Worm (Caenorhabditis elegans): ENCODE results near the gene trm-2A.

trm-2A gene

ce11 chrV:856549-856948 is 48.2 kb upstream of the trm-2A start, which contains the start of gene K09C6.2 (continued):
- no peak for TF ChIP-seq nfyb-1 (GFP tag; IDR thresholded peaks at IDR 0.05)
- no peak for TF ChIP-seq madf-3 (GFP tag; IDR thresholded peaks at IDR 0.05)

ce11 chrV:858841-859456 is 45.8 kb upstream of the trm-2A start:
- no peak for TF ChIP-seq dpl-1 (GFP tag; optimal IDR thresholded peaks at IDR 0.05)
- peak; percentile 86 for TF ChIP-seq snpc-3.4 (tag; optimal IDR thresholded peaks at IDR 0.05)
- 0 out of 2 replicates have a peak, but pooled peaks have one; percentile 36 for TF ChIP-seq egl-44 (GFP tag; IDR thresholded peaks at IDR 0.05)
- TF ChIP-seq mxl-1 (tag; optimal IDR thresholded peaks at IDR 0.05), result peak; percentile 32
- peak; percentile 66; the same call in 1 of the 2 replicates for TF ChIP-seq hsf-1 (GFP tag; IDR thresholded peaks at IDR 0.05)
- TF ChIP-seq lin-54 (GFP tag; optimal IDR thresholded peaks at IDR 0.05), result no peak
- TF ChIP-seq madf-8 (GFP tag; conservative IDR thresholded peaks at IDR 0.05), result peak; percentile 54
- peak; percentile 55 for TF ChIP-seq B0261.1 (tag; optimal IDR thresholded peaks at IDR 0.05)
- TF ChIP-seq ztf-18 (tag; optimal IDR thresholded peaks at IDR 0.05), result peak; percentile 11
- peak; percentile 60 for TF ChIP-seq dox-1 (GFP tag; IDR thresholded peaks at IDR 0.05)
- TF ChIP-seq madf-6 (GFP tag; IDR thresholded peaks at IDR 0.05), result peak; percentile 81
- TF ChIP-seq tbp1 (GFP tag; optimal IDR thresholded peaks at IDR 0.05), result peak; percentile 79
- peak; percentile 56; the same call in 1 of the 2 replicates for TF ChIP-seq D2030.7 (GFP tag; IDR thresholded peaks at IDR 0.05)
- TF ChIP-seq ztf-28 (GFP tag; IDR thresholded peaks at IDR 0.05), result no peak
- peak; percentile 32 for TF ChIP-seq xnd-1 (tag; optimal IDR thresholded peaks at IDR 0.05)
- TF ChIP-seq Y53G8AR.9 (GFP tag; conservative IDR thresholded peaks at IDR 0.05), result 0 out of 2 replicates have a peak, but pooled peaks have one; percentile 51
- peak; percentile 46; the same call in 1 of the 2 replicates for TF ChIP-seq ceh-100 (GFP tag; IDR thresholded peaks at IDR 0.05)
- no peak for TF ChIP-seq F57A8.1 (GFP tag; optimal IDR thresholded peaks at IDR 0.05)
- TF ChIP-seq snpc-1.1 (tag; optimal IDR thresholded peaks at IDR 0.05; ENCODE audit: insufficient read depth), result peak; percentile 90
- TF ChIP-seq Y53F4B.3 (GFP tag; IDR thresholded peaks at IDR 0.05), result no peak
- TF ChIP-seq ccch-3 (GFP tag; optimal IDR thresholded peaks at IDR 0.05), result no peak
- TF ChIP-seq egl-18 (GFP tag; IDR thresholded peaks at IDR 0.05), result 0 out of 2 replicates have a peak, but pooled peaks have one; percentile 43
- no peak for TF ChIP-seq ama-1 (optimal IDR thresholded peaks at IDR 0.05)
- no peak for TF ChIP-seq ama-1 (GFP tag; optimal IDR thresholded peaks at IDR 0.05)
- TF ChIP-seq tbx-9 (tag; optimal IDR thresholded peaks at IDR 0.05; ENCODE audit: borderline replicate concordance), result no peak
- TF ChIP-seq snpc-4 (GFP tag; optimal IDR thresholded peaks at IDR 0.05), result peak; percentile 88
- TF ChIP-seq snpc-4 (tag; optimal IDR thresholded peaks at IDR 0.05), result peak; percentile 89 to 99 (median 93)
- peak; percentile 69 for TF ChIP-seq mcd-1 (GFP tag; IDR thresholded peaks at IDR 0.05)
- TF ChIP-seq rpc-1 (optimal IDR thresholded peaks at IDR 0.05), result peak; percentile 54
- TF ChIP-seq rpc-1 (tag; optimal IDR thresholded peaks at IDR 0.05), result peak; percentile 74
- TF ChIP-seq C06A6.2 (GFP tag; conservative IDR thresholded peaks at IDR 0.05), result no peak
- 0 out of 2 replicates have a peak, but pooled peaks have one; percentile 31 for TF ChIP-seq attf-6 (GFP tag; IDR thresholded peaks at IDR 0.05)
- TF ChIP-seq T26A5.8 (tag; optimal IDR thresholded peaks at IDR 0.05), result no peak
- TF ChIP-seq lsl-1 (GFP tag; optimal IDR thresholded peaks at IDR 0.05), result peak; percentile 7
- TF ChIP-seq nhr-90 (tag; optimal IDR thresholded peaks at IDR 0.05), result no peak
- peak; percentile 98 for TF ChIP-seq hmg-1.2 (GFP tag; IDR thresholded peaks at IDR 0.05)
- 0 out of 2 replicates have a peak, but pooled peaks have one; percentile 67 for TF ChIP-seq hmg-20 (GFP tag; IDR thresholded peaks at IDR 0.05)
- TF ChIP-seq lir-1 (GFP tag; conservative IDR thresholded peaks at IDR 0.05), result no peak
- TF ChIP-seq K11D2.4 (GFP tag; IDR thresholded peaks at IDR 0.05), result no peak
- TF ChIP-seq chd-7 (tag; optimal IDR thresholded peaks at IDR 0.05), result no peak
- no peak for TF ChIP-seq pha-4 (tag; optimal IDR thresholded peaks at IDR 0.05)
- no peak for TF ChIP-seq B0035.1 (tag; optimal IDR thresholded peaks at IDR 0.05)
- 0 out of 2 replicates have a peak, but pooled peaks have one; percentile 17 for TF ChIP-seq F33H1.4 (GFP tag; IDR thresholded peaks at IDR 0.05)
- TF ChIP-seq ztf-6 (GFP tag; IDR thresholded peaks at IDR 0.05), result 0 out of 2 replicates have a peak, but pooled peaks have one; percentile 51
- TF ChIP-seq ceh-40 (GFP tag; IDR thresholded peaks at IDR 0.05), result no peak

Data from whole organism, young adult.